Fruit fly (Drosophila melanogaster) Kc167 (cell line): ENCODE results near the gene DCX-EMAP.

Experiments used
- Sin3A ChIP-seq: fragments of >200 bp; optimal IDR thresholded peaks from 2 replicates; lab custom pipeline; 2018; ENCODE audit warnings: missing external identifiers
- h ChIP-seq: fragments of >200 bp; optimal IDR thresholded peaks from 3 replicates; lab custom pipeline; 2018; ENCODE audit warnings: missing external identifiers
- insv ChIP-seq: fragments of >200 bp; optimal IDR thresholded peaks from 3 replicates; lab custom pipeline; 2018; ENCODE audit warnings: missing external identifiers
- ttk ChIP-seq: sonication (Bioruptor generic); optimal IDR thresholded peaks from 2 replicates; lab custom pipeline; 2017; ENCODE audit warnings: missing external identifiers

dm6 chr3L:14956288-14957032, 52.9 kb downstream of the DCX-EMAP start:
- TF ChIP-seq insv (lab: Kevin White, UChicago), result no peak
- no peak for TF ChIP-seq ttk (lab: Kevin White, UChicago)
- TF ChIP-seq Sin3A (lab: Kevin White, UChicago), result no peak
- TF ChIP-seq h (lab: Kevin White, UChicago), result no peak
